Fruit fly (Drosophila melanogaster): ENCODE data around the gene Orct.

The Orct gene

dm6 chr3R:24231206-24231502 is 44.9 kb upstream of the Orct start (continued):
- TF ChIP-seq Rfx (GFP tag; IDR thresholded peaks at IDR 0.05): peak; percentile 15; the same call in 1 of the 2 replicates
- no peak for TF ChIP-seq CG13287 (GFP tag; IDR thresholded peaks at IDR 0.05; ENCODE audit: partially characterized antibody)
- TF ChIP-seq cg (GFP tag; optimal IDR thresholded peaks at IDR 0.05): peak; percentile 93
- no peak for TF ChIP-seq kah (GFP tag; optimal IDR thresholded peaks at IDR 0.05)
- peak; percentile 25 for TF ChIP-seq CrebB (tag; optimal IDR thresholded peaks at IDR 0.05)
- no peak for TF ChIP-seq Dek (tag; optimal IDR thresholded peaks at IDR 0.05)
- TF ChIP-seq nerfin-1 (tag; optimal IDR thresholded peaks at IDR 0.05): peak; percentile 92
- TF ChIP-seq unpg (GFP tag; optimal IDR thresholded peaks at IDR 0.05): no peak
- no peak for TF ChIP-seq ab (GFP tag; optimal IDR thresholded peaks at IDR 0.05)
- TF ChIP-seq cato (GFP tag; optimal IDR thresholded peaks at IDR 0.05; ENCODE audit: borderline replicate concordance): no peak
- no peak for TF ChIP-seq gro (GFP tag; optimal IDR thresholded peaks at IDR 0.05)
- TF ChIP-seq D19A (tag; optimal IDR thresholded peaks at IDR 0.05): no peak
- TF ChIP-seq pzg (GFP tag; optimal IDR thresholded peaks at IDR 0.05): peak; percentile 25
- TF ChIP-seq CG7963 (GFP tag; IDR thresholded peaks at IDR 0.05; ENCODE audit: partially characterized antibody): no peak
- TF ChIP-seq HHEX (GFP tag; optimal IDR thresholded peaks at IDR 0.05): no peak
- TF ChIP-seq tgo (GFP tag; IDR thresholded peaks at IDR 0.05): no peak
- TF ChIP-seq ash1 (GFP tag; optimal IDR thresholded peaks at IDR 0.05): no peak
- no peak for TF ChIP-seq CG1024 (GFP tag; IDR thresholded peaks at IDR 0.05)
- peak; percentile 27 for TF ChIP-seq stwl (tag; optimal IDR thresholded peaks at IDR 0.05)
- TF ChIP-seq CG6175 (GFP tag; IDR thresholded peaks at IDR 0.05): no peak
- TF ChIP-seq disco-r (GFP tag; optimal IDR thresholded peaks at IDR 0.05): no peak
- no peak for TF ChIP-seq klu (GFP tag; IDR thresholded peaks at IDR 0.05)
- no peak for TF ChIP-seq CG12236 (GFP tag; optimal IDR thresholded peaks at IDR 0.05)
- no peak for TF ChIP-seq CG16779 (GFP tag; IDR thresholded peaks at IDR 0.05)
- no peak for TF ChIP-seq ase (GFP tag; IDR thresholded peaks at IDR 0.05)
- TF ChIP-seq Abd-B (GFP tag; optimal IDR thresholded peaks at IDR 0.05): no peak
- no peak for TF ChIP-seq insv (GFP tag; optimal IDR thresholded peaks at IDR 0.05)
- no peak for TF ChIP-seq yki (optimal IDR thresholded peaks at IDR 0.05)
- TF ChIP-seq HLH54F (GFP tag; optimal IDR thresholded peaks at IDR 0.05): no peak
- TF ChIP-seq CG17186 (GFP tag; optimal IDR thresholded peaks at IDR 0.05): no peak
- no peak for TF ChIP-seq CG1603 (tag; optimal IDR thresholded peaks at IDR 0.05)
- TF ChIP-seq otp (GFP tag; IDR thresholded peaks at IDR 0.05): no peak
- no peak for TF ChIP-seq BtbVII (GFP tag; optimal IDR thresholded peaks at IDR 0.05)
- TF ChIP-seq Sry-β (GFP tag; optimal IDR thresholded peaks at IDR 0.05): no peak
- TF ChIP-seq croc (GFP tag; conservative IDR thresholded peaks at IDR 0.05): no peak
- no peak for TF ChIP-seq Bteb2 (GFP tag; optimal IDR thresholded peaks at IDR 0.05)
- no peak for TF ChIP-seq Hmx (GFP tag; optimal IDR thresholded peaks at IDR 0.05)
- TF ChIP-seq pfk (GFP tag; optimal IDR thresholded peaks at IDR 0.05): peak; percentile 36
- no peak for TF ChIP-seq Eip74EF (GFP tag; optimal IDR thresholded peaks at IDR 0.05)
- 0 out of 2 replicates have a peak, but pooled peaks have one; percentile 38 for TF ChIP-seq stc (GFP tag; IDR thresholded peaks at IDR 0.05)
- no peak for TF ChIP-seq CG32767 (GFP tag; IDR thresholded peaks at IDR 0.05)
- TF ChIP-seq chn (GFP tag; optimal IDR thresholded peaks at IDR 0.05): no peak
- TF ChIP-seq CG12219 (GFP tag; optimal IDR thresholded peaks at IDR 0.05): no peak
- TF ChIP-seq TFAM (GFP tag; optimal IDR thresholded peaks at IDR 0.05): no peak
- no peak for TF ChIP-seq fu2 (GFP tag; optimal IDR thresholded peaks at IDR 0.05)
- no peak for TF ChIP-seq Jarid2 (GFP tag; optimal IDR thresholded peaks at IDR 0.05)
- no peak for TF ChIP-seq ranshi (GFP tag; IDR thresholded peaks at IDR 0.05)
- no peak for TF ChIP-seq gt (GFP tag; IDR thresholded peaks at IDR 0.05)
- no peak for TF ChIP-seq HLH4C (GFP tag; IDR thresholded peaks at IDR 0.05; ENCODE audit: partially characterized antibody)
- TF ChIP-seq eve (GFP tag; optimal IDR thresholded peaks at IDR 0.05): no peak
- TF ChIP-seq CG9876 (GFP tag; optimal IDR thresholded peaks at IDR 0.05): no peak
- no peak for TF ChIP-seq sob (GFP tag; IDR thresholded peaks at IDR 0.05)
- no peak for TF ChIP-seq CG2199 (GFP tag; IDR thresholded peaks at IDR 0.05)
